Worm (Caenorhabditis elegans): Measurements from ENCODE around the gene bcs-1.

DNA sequence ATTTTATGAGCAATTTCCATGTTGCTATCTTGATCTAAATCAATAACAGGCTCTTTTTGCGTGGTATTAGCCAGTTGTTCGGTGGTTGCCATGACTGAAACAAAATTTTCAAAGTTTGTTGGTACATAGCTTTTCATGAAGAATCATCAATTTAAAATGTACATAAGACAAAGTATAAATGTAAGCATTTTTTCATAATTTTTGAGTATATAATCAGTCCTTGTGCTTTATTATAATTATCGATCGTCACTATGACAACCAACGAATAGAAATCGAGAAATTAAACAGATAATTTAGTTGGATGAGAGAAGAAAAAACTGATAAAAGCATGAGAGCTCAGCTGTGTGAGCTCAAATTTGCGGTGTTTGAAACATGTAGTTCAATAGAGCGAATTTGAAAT lies 51.0 kb downstream of the bcs-1 start, which contains the start of gene T22C8.3:
- TF ChIP-seq T26A5.8 (tag; optimal IDR thresholded peaks at IDR 0.05) (no peak), attf-5 (GFP tag; optimal IDR thresholded peaks at IDR 0.05) (no peak), sptf-2 (GFP tag; optimal IDR thresholded peaks at IDR 0.05) (no peak), cebp-1 (GFP tag; IDR thresholded peaks at IDR 0.05) (no peak), cebp-1 (tag; optimal IDR thresholded peaks at IDR 0.05) (no peak)

All from whole organism, young adult.